Fruit fly (Drosophila melanogaster) whole organism, pupa: ENCODE results near the gene dgt1.

Experiments used
- CG10348 ChIP-seq: fragments of 200-800 bp; sonication (Bioruptor generic); IDR thresholded peaks from 2 replicates; pipeline ENCODE4 v1.3.6; 2022; ENCODE audit warnings: missing biosample characterization, missing genetic modification characterization
- CG13204 ChIP-seq: fragments of 200-800 bp; sonication (Bioruptor generic); optimal IDR thresholded peaks from 2 replicates; lab custom pipeline; 2018; ENCODE audit warnings: missing biosample characterization, mild to moderate bottlenecking, missing genetic modification characterization, moderate library complexity
- CG17806 ChIP-seq: fragments of 200-800 bp; sonication (Bioruptor generic); optimal IDR thresholded peaks from 2 replicates; lab custom pipeline; 2018; ENCODE audit warnings: missing biosample characterization, mild to moderate bottlenecking, missing genetic modification characterization, moderate library complexity
- CG32121 ChIP-seq: fragments of 200-800 bp; sonication (Bioruptor generic); IDR thresholded peaks from 2 replicates; pipeline ENCODE4 v1.3.6; 2022; ENCODE audit warnings: missing biosample characterization, missing genetic modification characterization
- CG9948 ChIP-seq: fragments of 200-800 bp; sonication (Bioruptor generic); optimal IDR thresholded peaks from 2 replicates; lab custom pipeline; 2018; ENCODE audit warnings: missing biosample characterization, mild to moderate bottlenecking, missing genetic modification characterization, moderate library complexity
- D1 ChIP-seq: fragments of 200-800 bp; sonication (Bioruptor generic); optimal IDR thresholded peaks from 2 replicates; lab custom pipeline; 2018; ENCODE audit warnings: missing biosample characterization, mild to moderate bottlenecking, missing genetic modification characterization, moderate library complexity
- EcR ChIP-seq: fragments of 200-800 bp; sonication (Bioruptor generic); optimal IDR thresholded peaks from 3 replicates; lab custom pipeline; 2019; ENCODE audit warnings: missing biosample characterization, missing genetic modification characterization, mild to moderate bottlenecking, moderate library complexity, missing genetic modification reagents
- Ets98B ChIP-seq: fragments of 200-800 bp; sonication (Bioruptor generic); IDR thresholded peaks from 2 replicates; pipeline ENCODE4 v1.3.6; 2022; ENCODE audit warnings: missing biosample characterization, missing genetic modification characterization
- gl ChIP-seq: fragments of 200-800 bp; sonication (Bioruptor generic); optimal IDR thresholded peaks from 2 replicates; lab custom pipeline; 2018; ENCODE audit warnings: missing biosample characterization, mild to moderate bottlenecking, missing genetic modification characterization

DNA sequence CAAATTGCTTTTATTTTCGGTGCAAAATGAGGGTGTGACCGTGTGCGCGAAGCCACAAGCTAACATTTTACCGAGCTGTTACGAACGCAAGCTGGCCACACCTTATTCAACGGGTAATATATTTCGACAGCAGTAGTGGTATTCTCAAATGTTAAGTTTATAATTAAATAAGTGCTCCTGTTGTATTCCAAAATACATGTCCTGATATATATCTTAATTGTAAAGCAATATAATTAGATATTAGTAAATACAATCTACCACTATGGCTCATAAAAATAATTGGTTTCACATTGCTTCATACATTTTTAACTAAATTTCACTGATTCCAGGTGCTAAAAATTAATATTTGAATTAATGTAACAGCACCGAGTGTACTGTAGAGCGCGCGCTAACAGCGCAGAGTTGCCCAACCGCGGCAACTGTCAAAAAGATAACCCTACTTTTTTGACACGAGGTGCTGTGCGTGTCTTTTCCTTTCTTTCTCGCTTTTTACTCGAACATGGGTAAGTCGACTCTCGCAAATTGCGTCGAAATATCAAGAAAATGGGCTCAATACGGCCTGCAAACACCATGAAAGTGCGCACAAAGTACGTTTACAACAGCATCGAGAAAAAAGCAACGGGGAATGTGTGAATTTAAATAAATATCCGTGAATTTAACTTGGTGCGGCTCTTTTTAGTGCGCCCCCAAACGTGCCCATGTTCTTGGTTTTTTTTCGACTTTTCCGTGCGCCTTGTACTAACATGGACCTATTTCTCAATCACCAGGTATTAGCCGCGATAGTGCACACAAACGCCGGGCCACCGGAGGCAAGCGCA is 4.3 kb upstream of the dgt1 start, which contains the start of the genes CG15514 and RpS8:
- TF ChIP-seq CG9948 (tag; lab: Kevin White, UChicago) = peak; percentile 33
- TF ChIP-seq D1 = no peak
- TF ChIP-seq Ets98B (GFP tag; lab: Robert Waterston, UW) = no peak
- TF ChIP-seq CG13204 (GFP tag; lab: Kevin White, UChicago) = no peak
- peak; percentile 64 for TF ChIP-seq CG17806 (tag; lab: Kevin White, UChicago)
- peak; percentile 29; the same call in 1 of the 2 replicates for TF ChIP-seq CG32121
- TF ChIP-seq gl (tag; lab: Kevin White, UChicago) = no peak
- TF ChIP-seq CG10348 (GFP tag; lab: Robert Waterston, UW) = no peak
- TF ChIP-seq EcR (GFP tag; lab: Kevin White, UChicago) = no peak
